Worm (Caenorhabditis elegans) whole organism, L2 larva: ENCODE measurements around the gene Y57A10C.9.

ENCODE experiments used
- C34F6.9 ChIP-seq: fragments of 150-350 bp; optimal IDR thresholded peaks from 2 replicates; lab custom pipeline; 2014; ENCODE audit warnings: missing biosample characterization, missing genetic modification characterization
- ama-1 ChIP-seq: fragments of 150-350 bp; optimal IDR thresholded peaks from 2 replicates; lab custom pipeline; 2018; ENCODE audit warnings: inconsistent platforms
- ceh-16 ChIP-seq: fragments of 150-350 bp; optimal IDR thresholded peaks from 2 replicates; lab custom pipeline; 2014; ENCODE audit warnings: missing biosample characterization, missing genetic modification characterization
- fos-1 ChIP-seq: fragments of 150-350 bp; optimal IDR thresholded peaks from 2 replicates; lab custom pipeline; 2014; ENCODE audit warnings: missing biosample characterization, missing genetic modification characterization
- gmeb-1 ChIP-seq: fragments of 150-350 bp; optimal IDR thresholded peaks from 2 replicates; lab custom pipeline; 2014; ENCODE audit warnings: missing biosample characterization, missing genetic modification characterization
- mdl-1 ChIP-seq, 2 experiments: fragments of 150-350 bp in 1 of 2; sonication (generic microtip) in 1 of 2; optimal IDR thresholded peaks; 2 replicates each; lab custom pipeline; 2017; ENCODE audit warnings: missing biosample characterization in 2 of 2, missing genetic modification characterization in 2 of 2
- nhr-11 ChIP-seq: fragments of 150-350 bp; optimal IDR thresholded peaks from 2 replicates; lab custom pipeline; 2014; ENCODE audit warnings: missing biosample characterization, missing genetic modification characterization
- nhr-129 ChIP-seq: fragments of 150-350 bp; optimal IDR thresholded peaks from 2 replicates; lab custom pipeline; 2014; ENCODE audit warnings: missing biosample characterization, missing genetic modification characterization
- peb-1 ChIP-seq: fragments of 150-350 bp; optimal IDR thresholded peaks from 2 replicates; lab custom pipeline; 2014; ENCODE audit warnings: missing biosample characterization, missing genetic modification characterization
- snpc-4 ChIP-seq: fragments of 150-350 bp; optimal IDR thresholded peaks from 2 replicates; lab custom pipeline; 2014; ENCODE audit warnings: missing biosample characterization, missing genetic modification characterization
- unc-39 ChIP-seq: fragments of 150-350 bp; optimal IDR thresholded peaks from 2 replicates; lab custom pipeline; 2014; ENCODE audit warnings: missing biosample characterization, missing genetic modification characterization
- unc-62 ChIP-seq: fragments of 150-350 bp; optimal IDR thresholded peaks from 2 replicates; lab custom pipeline; 2014; ENCODE audit warnings: missing biosample characterization, missing genetic modification reagents, missing genetic modification characterization
- ztf-4 ChIP-seq: fragments of 150-350 bp; optimal IDR thresholded peaks from 2 replicates; lab custom pipeline; 2014; ENCODE audit warnings: missing biosample characterization, missing genetic modification characterization

ce11 chrII:12473406-12473805, 35.1 kb upstream of the Y57A10C.9 start, which contains the start of gene srg-17:
- TF ChIP-seq mdl-1 (tag; optimal IDR thresholded peaks at IDR 0.05; lab: Kevin White, UChicago): no peak
- no peak for TF ChIP-seq nhr-11 (tag; lab: Kevin White, UChicago)
- TF ChIP-seq C34F6.9 (tag; lab: Kevin White, UChicago): no peak
- no peak for TF ChIP-seq unc-39 (tag; lab: Kevin White, UChicago)
- no peak for TF ChIP-seq peb-1 (tag; lab: Kevin White, UChicago)
- no peak for TF ChIP-seq fos-1 (tag; lab: Kevin White, UChicago)
- TF ChIP-seq unc-62 (GFP tag; lab: Kevin White, UChicago): no peak
- TF ChIP-seq snpc-4 (tag; lab: Kevin White, UChicago): no peak
- TF ChIP-seq ztf-4 (tag; lab: Kevin White, UChicago): no peak
- no peak for TF ChIP-seq ceh-16 (tag; lab: Kevin White, UChicago)
- TF ChIP-seq ama-1 (lab: Kevin White, UChicago): no peak
- TF ChIP-seq gmeb-1 (tag; lab: Kevin White, UChicago): no peak
- TF ChIP-seq nhr-129: no peak
